Fruit fly (Drosophila melanogaster) whole organism, adult: Measurements from ENCODE around the gene Sgsh.

Experiments used
- CG12768 ChIP-seq: fragments of 200-800 bp; sonication (Bioruptor generic); optimal IDR thresholded peaks from 2 replicates; lab custom pipeline; 2017; ENCODE audit warnings: missing biosample characterization, missing genetic modification characterization, mild to moderate bottlenecking, moderate library complexity, missing genetic modification reagents
- CG5204 ChIP-seq: fragments of 200-800 bp; sonication (Bioruptor generic); optimal IDR thresholded peaks from 2 replicates; lab custom pipeline; 2016; ENCODE audit warnings: missing biosample characterization, missing genetic modification characterization
- CG7045 ChIP-seq: fragments of 200-800 bp; sonication (Bioruptor generic); optimal IDR thresholded peaks from 2 replicates; lab custom pipeline; 2017; ENCODE audit warnings: missing biosample characterization, mild to moderate bottlenecking, missing genetic modification characterization
- CG7101 ChIP-seq: fragments of 200-800 bp; sonication (Bioruptor generic); optimal IDR thresholded peaks from 2 replicates; lab custom pipeline; 2018; ENCODE audit warnings: missing biosample characterization, mild to moderate bottlenecking, missing genetic modification characterization, moderate library complexity
- Clk ChIP-seq: fragments of 200-800 bp; sonication (Bioruptor generic); optimal IDR thresholded peaks from 2 replicates; lab custom pipeline; 2017; ENCODE audit warnings: missing biosample characterization, missing genetic modification characterization
- Crg-1 ChIP-seq: fragments of 200-800 bp; sonication (Bioruptor generic); optimal IDR thresholded peaks from 2 replicates; lab custom pipeline; 2016; ENCODE audit warnings: missing biosample characterization, missing genetic modification characterization
- cnc ChIP-seq, 2 experiments: fragments of >200 bp; optimal IDR thresholded peaks; 2 replicates each; lab custom pipeline; 2017
- kay ChIP-seq: fragments of 200-800 bp; sonication (Bioruptor generic); peaks from one replicate; lab custom pipeline; 2016; ENCODE audit warnings: missing biosample characterization, missing genetic modification characterization, borderline replicate concordance
- pad ChIP-seq: fragments of 200-800 bp; sonication (Bioruptor generic); optimal IDR thresholded peaks from 3 replicates; lab custom pipeline; 2017; ENCODE audit warnings: missing biosample characterization, missing genetic modification characterization, mild to moderate bottlenecking, moderate library complexity, missing genetic modification reagents
- toe ChIP-seq: fragments of 200-800 bp; sonication (Bioruptor generic); optimal IDR thresholded peaks from 2 replicates; lab custom pipeline; 2016; ENCODE audit warnings: missing biosample characterization, missing genetic modification characterization

dm6 chr3R:18917976-18918871, 5.5 kb upstream of the Sgsh start:
- TF ChIP-seq CG12768 (GFP tag; lab: Kevin White, UChicago), result peak; percentile 62
- TF ChIP-seq CG7101, result peak; percentile 69
- TF ChIP-seq Clk (GFP tag; lab: Kevin White, UChicago), result no peak
- no peak for TF ChIP-seq CG5204
- peak; percentile 99 for TF ChIP-seq kay (GFP tag; lab: Kevin White, UChicago)
- TF ChIP-seq toe, result peak; percentile 47
- TF ChIP-seq pad (GFP tag; lab: Kevin White, UChicago), result peak; percentile 31
- TF ChIP-seq cnc (optimal IDR thresholded peaks at IDR 0.05; lab: Kevin White, UChicago), result no peak
- no peak for TF ChIP-seq CG7045 (GFP tag; lab: Kevin White, UChicago)
- TF ChIP-seq Crg-1 (GFP tag; lab: Kevin White, UChicago), result peak; percentile 14
